Worm (Caenorhabditis elegans): ENCODE measurements around the gene T02G5.14.
A peak's percentile ranks its signal among the peaks of the same experiment; 100 is the strongest.

T02G5.14 gene

DNA sequence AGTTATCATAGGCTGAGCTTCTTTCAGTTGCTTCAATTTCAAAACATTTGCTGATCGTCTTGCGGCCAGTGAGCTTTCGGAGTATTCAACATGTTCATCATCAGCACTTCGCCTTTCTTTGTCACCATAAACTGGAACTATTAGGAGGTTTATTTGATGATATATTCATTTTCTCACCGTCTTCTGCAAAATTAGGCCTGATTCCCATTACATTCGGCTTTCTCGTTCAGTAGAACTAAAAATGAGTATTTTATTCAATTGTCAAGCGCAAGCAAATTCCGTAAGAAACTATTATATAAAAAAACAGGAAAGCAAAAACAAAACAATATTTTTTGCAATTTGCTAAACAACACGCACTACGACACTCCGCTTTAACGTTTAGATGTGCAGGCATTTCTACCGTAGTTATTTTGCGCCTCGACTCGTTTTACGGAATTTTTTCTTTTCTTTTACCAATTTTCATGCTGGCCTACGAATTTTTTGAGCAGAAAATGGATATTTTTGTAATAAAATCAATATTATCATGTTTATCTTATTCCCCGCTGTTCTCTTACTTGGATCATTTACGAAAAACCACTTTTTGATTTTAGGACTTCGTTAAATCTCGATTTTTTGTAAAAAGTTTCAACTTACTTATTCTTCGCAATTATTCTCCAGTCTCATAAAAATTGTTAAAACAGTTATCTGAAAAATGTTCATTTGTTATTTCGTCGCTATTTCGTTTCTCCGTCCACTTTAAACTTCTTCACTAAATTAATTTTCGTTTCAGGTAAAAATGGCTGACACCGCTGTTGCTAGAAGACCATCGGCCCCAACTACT lies 20.9 kb downstream of the T02G5.14 start, which contains the start of the genes farl-11 and rpl-33 (continued):
- peak in 1 of 2 experiments; percentile 28 for TF ChIP-seq daf-16 (GFP tag; optimal IDR thresholded peaks at IDR 0.05)
- TF ChIP-seq daf-16 (tag; optimal IDR thresholded peaks at IDR 0.05): peak; percentile 76
- peak; percentile 70 for TF ChIP-seq nhr-28 (tag; optimal IDR thresholded peaks at IDR 0.05)
- no peak for TF ChIP-seq F44E2.7 (GFP tag; IDR thresholded peaks at IDR 0.05)
- TF ChIP-seq unc-39 (tag; optimal IDR thresholded peaks at IDR 0.05): no peak
- TF ChIP-seq nhr-77 (tag; optimal IDR thresholded peaks at IDR 0.05): peak; percentile 92
- TF ChIP-seq pha-4 (GFP tag; IDR thresholded peaks at IDR 0.05): no peak
- peak; percentile 90 for TF ChIP-seq pha-4 (tag; optimal IDR thresholded peaks at IDR 0.05)
- no peak for TF ChIP-seq nhr-25 (tag; optimal IDR thresholded peaks at IDR 0.05; ENCODE audit: borderline replicate concordance, insufficient read depth)
- no peak for TF ChIP-seq Y105C5A.15 (GFP tag; IDR thresholded peaks at IDR 0.05)
- no peak for TF ChIP-seq ceh-62 (tag; optimal IDR thresholded peaks at IDR 0.05)
- TF ChIP-seq R02D3.7 (tag; optimal IDR thresholded peaks at IDR 0.05): no peak
- peak; percentile 54 for TF ChIP-seq hlh-11 (tag; optimal IDR thresholded peaks at IDR 0.05)
- no peak for TF ChIP-seq nhr-102 (tag; optimal IDR thresholded peaks at IDR 0.05)
- no peak for TF ChIP-seq zag-1 (tag; optimal IDR thresholded peaks at IDR 0.05)
- peak; percentile 95 to 99 for TF ChIP-seq lsy-2 (tag; optimal IDR thresholded peaks at IDR 0.05)
- TF ChIP-seq dve-1 (tag; optimal IDR thresholded peaks at IDR 0.05; ENCODE audit: insufficient read depth): peak; percentile 63
- TF ChIP-seq ztf-7 (tag; optimal IDR thresholded peaks at IDR 0.05): no peak
- TF ChIP-seq mdl-1 (tag; optimal IDR thresholded peaks at IDR 0.05): peak in 1 of 2 experiments; percentile 49
- no peak for TF ChIP-seq vab-7 (GFP tag; IDR thresholded peaks at IDR 0.05)
- peak; percentile 82 for TF ChIP-seq mep-1 (tag; optimal IDR thresholded peaks at IDR 0.05)
- TF ChIP-seq unc-130 (GFP tag; optimal IDR thresholded peaks at IDR 0.05): no peak
- TF ChIP-seq hmg-1.1 (GFP tag; IDR thresholded peaks at IDR 0.05): no peak
- TF ChIP-seq rbr-2 (tag; optimal IDR thresholded peaks at IDR 0.05): peak; percentile 71
- no peak for TF ChIP-seq ceh-32 (tag; optimal IDR thresholded peaks at IDR 0.05; ENCODE audit: poor library complexity)
- TF ChIP-seq nhr-76 (tag; optimal IDR thresholded peaks at IDR 0.05): no peak
- TF ChIP-seq T26A8.4 (GFP tag; IDR thresholded peaks at IDR 0.05): peak; percentile 35; the same call in 1 of the 2 replicates
- no peak for TF ChIP-seq skn-1 (tag; optimal IDR thresholded peaks at IDR 0.05)
- TF ChIP-seq ctbp-1 (GFP tag; IDR thresholded peaks at IDR 0.05): no peak
- peak; percentile 16 for TF ChIP-seq spr-1 (tag; optimal IDR thresholded peaks at IDR 0.05)
- TF ChIP-seq hif-1 (tag; optimal IDR thresholded peaks at IDR 0.05): peak in 1 of 2 experiments; percentile 84
- TF ChIP-seq lin-13 (GFP tag; optimal IDR thresholded peaks at IDR 0.05): peak; percentile 78
- peak; percentile 39 for TF ChIP-seq jun-1 (tag; optimal IDR thresholded peaks at IDR 0.05)
- TF ChIP-seq snpc-1.2 (GFP tag; IDR thresholded peaks at IDR 0.05): no peak
- peak; percentile 91 for TF ChIP-seq nhr-11 (tag; optimal IDR thresholded peaks at IDR 0.05)
- no peak for TF ChIP-seq D1046.2 (GFP tag; IDR thresholded peaks at IDR 0.05)
- TF ChIP-seq saeg-2 (GFP tag; IDR thresholded peaks at IDR 0.05): no peak
- TF ChIP-seq sdz-12 (GFP tag; optimal IDR thresholded peaks at IDR 0.05): no peak
- no peak for TF ChIP-seq lim-7 (GFP tag; IDR thresholded peaks at IDR 0.05)
- TF ChIP-seq T20F7.1 (GFP tag; optimal IDR thresholded peaks at IDR 0.05): peak; percentile 99
- TF ChIP-seq lin-38 (GFP tag; IDR thresholded peaks at IDR 0.05): peak; percentile 73
- TF ChIP-seq Y48G9A.11 (GFP tag; IDR thresholded peaks at IDR 0.05): peak; percentile 99
- TF ChIP-seq unc-62 (GFP tag; optimal IDR thresholded peaks at IDR 0.05 in 1 of 2): peak in 1 of 2 experiments; percentile 99
- TF ChIP-seq unc-62 (tag; optimal IDR thresholded peaks at IDR 0.05): no peak
- TF ChIP-seq Y5F2A.4 (GFP tag; optimal IDR thresholded peaks at IDR 0.05): no peak
- TF ChIP-seq spr-3 (GFP tag; optimal IDR thresholded peaks at IDR 0.05): no peak
- no peak for TF ChIP-seq dmd-8 (GFP tag; IDR thresholded peaks at IDR 0.05)
- TF ChIP-seq lin-39 (tag; optimal IDR thresholded peaks at IDR 0.05): no peak
- TF ChIP-seq nhr-42 (GFP tag; IDR thresholded peaks at IDR 0.05): no peak
- no peak for TF ChIP-seq dmd-9 (GFP tag; IDR thresholded peaks at IDR 0.05)
